Worm (Caenorhabditis elegans) whole organism, L1 larva: ENCODE measurements around the gene ugt-9.

Experiments
- aha-1 ChIP-seq: fragments of 150-350 bp; optimal IDR thresholded peaks from 2 replicates; lab custom pipeline; 2014; ENCODE audit warnings: missing biosample characterization, missing genetic modification characterization
- ama-1 ChIP-seq: fragments of 150-350 bp; optimal IDR thresholded peaks from 2 replicates; lab custom pipeline; 2014
- elt-2 ChIP-seq: sonication (generic microtip); optimal IDR thresholded peaks from 2 replicates; lab custom pipeline; 2016; ENCODE audit warnings: missing genetic modification characterization, mild to moderate bottlenecking, inconsistent platforms, missing compliant biosample characterization, missing genetic modification reagents
- fkh-10 ChIP-seq: sonication (generic microtip); optimal IDR thresholded peaks from 2 replicates; lab custom pipeline; 2017; ENCODE audit warnings: missing biosample characterization, missing genetic modification reagents, missing genetic modification characterization
- hpl-2 ChIP-seq: fragments of 150-350 bp; optimal IDR thresholded peaks from 2 replicates; lab custom pipeline; 2014; ENCODE audit warnings: missing biosample characterization, missing genetic modification reagents, missing genetic modification characterization
- lsy-2 ChIP-seq, 2 experiments: fragments of 150-350 bp; optimal IDR thresholded peaks; 2 replicates each; lab custom pipeline; 2014; ENCODE audit warnings: missing biosample characterization in 2 of 2, missing genetic modification characterization in 2 of 2
- mab-9 ChIP-seq: fragments of 200-800 bp; sonication (Bioruptor generic); IDR thresholded peaks from 2 replicates; pipeline ENCODE4 v1.3.6; 2022; ENCODE audit warnings: missing genetic modification reagents, missing genetic modification characterization, missing compliant biosample characterization
- nhr-20 ChIP-seq: sonication (generic microtip); optimal IDR thresholded peaks from 2 replicates; lab custom pipeline; 2016; ENCODE audit warnings: mild to moderate bottlenecking, missing genetic modification characterization, missing compliant biosample characterization
- nhr-237 ChIP-seq: fragments of 150-350 bp; optimal IDR thresholded peaks from 2 replicates; lab custom pipeline; 2014; ENCODE audit warnings: missing biosample characterization, missing genetic modification characterization
- nhr-28 ChIP-seq: fragments of 150-350 bp; optimal IDR thresholded peaks from 2 replicates; lab custom pipeline; 2014; ENCODE audit warnings: missing biosample characterization, missing genetic modification characterization
- pax-3 ChIP-seq: fragments of 200-800 bp; sonication (Bioruptor generic); optimal IDR thresholded peaks from 2 replicates; lab custom pipeline; 2018; ENCODE audit warnings: mild to moderate bottlenecking, missing genetic modification characterization, moderate library complexity, missing compliant biosample characterization
- snpc-4 ChIP-seq: fragments of 150-350 bp; optimal IDR thresholded peaks from 2 replicates; lab custom pipeline; 2014; ENCODE audit warnings: missing biosample characterization, missing genetic modification characterization
- xbp-1 ChIP-seq: sonication (generic microtip); optimal IDR thresholded peaks from 2 replicates; lab custom pipeline; 2016; ENCODE audit warnings: missing genetic modification characterization, missing compliant biosample characterization
- ztf-4 ChIP-seq: fragments of 150-350 bp; optimal IDR thresholded peaks from 2 replicates; lab custom pipeline; 2014; ENCODE audit warnings: missing biosample characterization, missing genetic modification characterization

DNA sequence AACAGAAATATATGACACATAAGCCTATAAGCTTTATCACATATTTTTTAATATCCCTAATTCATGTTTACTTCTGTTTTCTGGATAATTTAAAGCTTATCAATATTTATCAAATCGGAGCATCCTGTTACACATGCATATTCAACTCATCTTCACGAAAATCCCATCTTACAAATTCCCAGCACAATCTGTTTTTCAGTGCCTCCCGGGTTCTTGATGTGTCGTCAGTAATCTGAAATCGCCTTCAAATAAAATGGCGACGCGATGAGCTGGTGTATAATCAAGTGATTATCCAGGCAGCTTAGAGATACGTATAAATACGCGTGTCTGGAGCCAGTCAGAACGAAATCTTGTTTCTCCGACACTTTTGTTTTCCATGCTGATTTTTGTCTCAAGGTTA lies 45.4 kb upstream of the ugt-9 start:
- TF ChIP-seq elt-2 (tag; lab: Kevin White, UChicago) (no peak), fkh-10 (GFP tag; lab: Kevin White, UChicago) (no peak), nhr-28 (tag; lab: Kevin White, UChicago) (no peak), lsy-2 (tag; optimal IDR thresholded peaks at IDR 0.05; lab: Kevin White, UChicago) (no peak), ztf-4 (tag; lab: Kevin White, UChicago) (no peak), pax-3 (tag; lab: Kevin White, UChicago) (no peak), ama-1 (lab: Kevin White, UChicago) (no peak), xbp-1 (no peak), mab-9 (no peak), nhr-237 (no peak), aha-1 (tag; lab: Kevin White, UChicago) (no peak), snpc-4 (no peak), hpl-2 (GFP tag; lab: Kevin White, UChicago) (no peak), nhr-20 (tag; lab: Kevin White, UChicago) (no peak)
